Worm (Caenorhabditis elegans) whole organism, L3 larva: ENCODE results near the gene D2089.8.

Experiments used
- R02D3.7 ChIP-seq: fragments of 150-350 bp; optimal IDR thresholded peaks from 2 replicates; lab custom pipeline; 2014; ENCODE audit warnings: missing biosample characterization, missing genetic modification characterization
- aly-2 ChIP-seq: fragments of 150-350 bp; optimal IDR thresholded peaks from 2 replicates; lab custom pipeline; 2014; ENCODE audit warnings: missing biosample characterization, missing genetic modification characterization
- ama-1 ChIP-seq: fragments of 150-350 bp; optimal IDR thresholded peaks from 2 replicates; lab custom pipeline; 2018
- ceh-16 ChIP-seq: sonication (generic microtip); optimal IDR thresholded peaks from 2 replicates; lab custom pipeline; 2017; ENCODE audit warnings: missing biosample characterization, missing genetic modification characterization
- ceh-82 ChIP-seq: fragments of 150-350 bp; optimal IDR thresholded peaks from 2 replicates; lab custom pipeline; 2014; ENCODE audit warnings: missing biosample characterization, missing genetic modification characterization
- ceh-9 ChIP-seq: sonication (generic microtip); optimal IDR thresholded peaks from 2 replicates; lab custom pipeline; 2018; ENCODE audit warnings: missing biosample characterization, missing genetic modification characterization
- daf-12 ChIP-seq: fragments of 150-350 bp; optimal IDR thresholded peaks from 2 replicates; lab custom pipeline; 2014; ENCODE audit warnings: missing biosample characterization, missing genetic modification reagents, missing genetic modification characterization
- egl-27 ChIP-seq: sonication (generic microtip); optimal IDR thresholded peaks from 4 replicates; lab custom pipeline; 2017; ENCODE audit warnings: missing biosample characterization, missing genetic modification reagents, missing genetic modification characterization
- egl-5 ChIP-seq: fragments of 150-350 bp; optimal IDR thresholded peaks from 2 replicates; lab custom pipeline; 2017; ENCODE audit warnings: missing biosample characterization, missing genetic modification reagents, missing genetic modification characterization, inconsistent platforms
- elt-1 ChIP-seq: fragments of 150-350 bp; optimal IDR thresholded peaks from 2 replicates; lab custom pipeline; 2014; ENCODE audit warnings: missing biosample characterization, missing genetic modification characterization
- fkh-10 ChIP-seq: sonication (generic microtip); optimal IDR thresholded peaks from 2 replicates; lab custom pipeline; 2017; ENCODE audit warnings: missing biosample characterization, missing genetic modification reagents, missing genetic modification characterization
- fkh-2 ChIP-seq: fragments of 150-350 bp; optimal IDR thresholded peaks from 2 replicates; lab custom pipeline; 2014; ENCODE audit warnings: missing biosample characterization, missing genetic modification reagents, missing genetic modification characterization
- fos-1 ChIP-seq: fragments of 150-350 bp; optimal IDR thresholded peaks from 2 replicates; lab custom pipeline; 2014; ENCODE audit warnings: missing biosample characterization, missing genetic modification characterization
- hmg-11 ChIP-seq: sonication (generic microtip); optimal IDR thresholded peaks from 2 replicates; lab custom pipeline; 2016; ENCODE audit warnings: missing genetic modification characterization, missing compliant biosample characterization
- lsy-12 ChIP-seq: sonication (generic microtip); optimal IDR thresholded peaks from 2 replicates; lab custom pipeline; 2016; ENCODE audit warnings: mild to moderate bottlenecking, missing genetic modification characterization, missing compliant biosample characterization
- mdl-1 ChIP-seq: fragments of 150-350 bp; optimal IDR thresholded peaks from 2 replicates; lab custom pipeline; 2014; ENCODE audit warnings: missing biosample characterization, missing genetic modification characterization
- mml-1 ChIP-seq: fragments of 150-350 bp; sonication (generic microtip); optimal IDR thresholded peaks from 3 replicates; lab custom pipeline; 2014; ENCODE audit warnings: missing biosample characterization, missing genetic modification characterization
- nfya-1 ChIP-seq: sonication (generic microtip); optimal IDR thresholded peaks from 2 replicates; lab custom pipeline; 2017; ENCODE audit warnings: missing genetic modification characterization, mild to moderate bottlenecking, missing compliant biosample characterization, antibody characterized with exemption, moderate library complexity; ENCODE audit not compliant: insufficient read depth
- nhr-11 ChIP-seq: fragments of 150-350 bp; optimal IDR thresholded peaks from 2 replicates; lab custom pipeline; 2014; ENCODE audit warnings: missing biosample characterization, missing genetic modification characterization
- nhr-12 ChIP-seq: fragments of 150-350 bp; optimal IDR thresholded peaks from 2 replicates; lab custom pipeline; 2014; ENCODE audit warnings: missing biosample characterization, missing genetic modification characterization
- nhr-23 ChIP-seq: fragments of 150-350 bp; optimal IDR thresholded peaks from 2 replicates; lab custom pipeline; 2014; ENCODE audit warnings: missing biosample characterization, missing genetic modification reagents, missing genetic modification characterization
- nhr-237 ChIP-seq: fragments of 150-350 bp; optimal IDR thresholded peaks from 2 replicates; lab custom pipeline; 2014; ENCODE audit warnings: missing biosample characterization, missing genetic modification characterization
- nhr-25 ChIP-seq: sonication (generic microtip); optimal IDR thresholded peaks from 2 replicates; lab custom pipeline; 2017; ENCODE audit warnings: missing biosample characterization, missing genetic modification characterization
- nhr-28 ChIP-seq: fragments of 150-350 bp; optimal IDR thresholded peaks from 2 replicates; lab custom pipeline; 2014; ENCODE audit warnings: missing biosample characterization, missing genetic modification characterization
- nhr-43 ChIP-seq: sonication (generic microtip); optimal IDR thresholded peaks from 2 replicates; lab custom pipeline; 2016; ENCODE audit warnings: mild to moderate bottlenecking, missing genetic modification characterization, missing compliant biosample characterization; ENCODE audit not compliant: poor library complexity, severe bottlenecking
- nhr-67 ChIP-seq: fragments of 150-350 bp; optimal IDR thresholded peaks from 2 replicates; lab custom pipeline; 2014; ENCODE audit warnings: missing biosample characterization, missing genetic modification characterization
- nhr-76 ChIP-seq: fragments of 150-350 bp; sonication (generic microtip); optimal IDR thresholded peaks from 5 replicates; lab custom pipeline; 2014; ENCODE audit warnings: missing biosample characterization, missing genetic modification characterization
- nhr-77 ChIP-seq: fragments of 150-350 bp; optimal IDR thresholded peaks from 2 replicates; lab custom pipeline; 2014; ENCODE audit warnings: missing biosample characterization, missing genetic modification characterization
- pha-4 ChIP-seq: fragments of 150-350 bp; optimal IDR thresholded peaks from 2 replicates; lab custom pipeline; 2014; ENCODE audit warnings: missing biosample characterization, missing genetic modification reagents, missing genetic modification characterization
- pqm-1 ChIP-seq: fragments of 150-350 bp; optimal IDR thresholded peaks from 2 replicates; lab custom pipeline; 2017; ENCODE audit warnings: missing biosample characterization, missing genetic modification characterization, inconsistent platforms
- sea-2 ChIP-seq: fragments of 150-350 bp; sonication (generic microtip); optimal IDR thresholded peaks from 4 replicates; lab custom pipeline; 2014; ENCODE audit warnings: missing biosample characterization, missing genetic modification reagents, missing genetic modification characterization
- skn-1 ChIP-seq: fragments of 150-350 bp; optimal IDR thresholded peaks from 2 replicates; lab custom pipeline; 2014; ENCODE audit warnings: missing biosample characterization, missing genetic modification characterization
- snpc-4 ChIP-seq: fragments of 150-350 bp; optimal IDR thresholded peaks from 2 replicates; lab custom pipeline; 2014; ENCODE audit warnings: missing biosample characterization, missing genetic modification characterization
- tbx-2 ChIP-seq: sonication (generic microtip); optimal IDR thresholded peaks from 2 replicates; lab custom pipeline; 2016; ENCODE audit warnings: mild to moderate bottlenecking, missing genetic modification characterization, missing compliant biosample characterization
- unc-39 ChIP-seq: sonication (generic microtip); optimal IDR thresholded peaks from 4 replicates; lab custom pipeline; 2017; ENCODE audit warnings: missing biosample characterization, missing genetic modification characterization
- unc-62 ChIP-seq: fragments of 150-350 bp; sonication (generic microtip); optimal IDR thresholded peaks from 4 replicates; lab custom pipeline; 2014; ENCODE audit warnings: missing biosample characterization, missing genetic modification reagents, missing genetic modification characterization
- zag-1 ChIP-seq: fragments of 150-350 bp; optimal IDR thresholded peaks from 2 replicates; lab custom pipeline; 2014; ENCODE audit warnings: missing biosample characterization, missing genetic modification characterization
- ztf-4 ChIP-seq: fragments of 150-350 bp; optimal IDR thresholded peaks from 2 replicates; lab custom pipeline; 2014; ENCODE audit warnings: missing biosample characterization, missing genetic modification characterization

The D2089.8 gene

ce11 chrII:10662698-10663097 lies at the start of gene D2089.8:
TSS of gene D2089.8 (minus strand) at chrII:10662781.
- TF ChIP-seq daf-12 (tag; lab: Kevin White, UChicago), result no peak
- TF ChIP-seq nhr-25 (tag; lab: Kevin White, UChicago), result no peak
- TF ChIP-seq nfya-1 (tag; lab: Kevin White, UChicago), result peak; percentile 18
- TF ChIP-seq snpc-4 (tag; lab: Kevin White, UChicago), result no peak
- peak; percentile 43 for TF ChIP-seq pha-4

- TF ChIP-seq nhr-76 (tag; lab: Kevin White, UChicago) (no peak), fkh-2 (no peak), unc-39 (no peak), ceh-9 (no peak), aly-2 (tag; lab: Kevin White, UChicago) (no peak), nhr-12 (tag; lab: Kevin White, UChicago) (no peak), R02D3.7 (tag; lab: Kevin White, UChicago) (no peak), hmg-11 (tag; lab: Kevin White, UChicago) (no peak), pha-4 (no peak), fos-1 (tag; lab: Kevin White, UChicago) (no peak), nhr-28 (tag; lab: Kevin White, UChicago) (no peak), ceh-16 (tag; lab: Kevin White, UChicago) (no peak), daf-12 (tag; lab: Kevin White, UChicago) (no peak), egl-5 (tag; lab: Kevin White, UChicago) (no peak), unc-62 (GFP tag; lab: Kevin White, UChicago) (no peak), skn-1 (tag; lab: Kevin White, UChicago) (no peak), mml-1 (tag; lab: Kevin White, UChicago) (no peak), fkh-10 (GFP tag; lab: Kevin White, UChicago) (no peak), nhr-11 (no peak)
Measured at ce11 chrII:10708660-10709059, 46.1 kb upstream of the D2089.8 start, which contains the start of gene bli-1. TSS of gene bli-1 (plus strand) at chrII:10708960.

- TF ChIP-seq R02D3.7 (tag; lab: Kevin White, UChicago) (no peak), egl-27 (no peak), tbx-2 (tag; lab: Kevin White, UChicago) (no peak), ztf-4 (no peak), ama-1 (lab: Kevin White, UChicago) (no peak), snpc-4 (tag; lab: Kevin White, UChicago) (no peak), pha-4 (no peak), zag-1 (no peak), ceh-9 (no peak), egl-5 (tag; lab: Kevin White, UChicago) (no peak), mml-1 (tag; lab: Kevin White, UChicago) (no peak)
Measured at ce11 chrII:10707439-10708096, 45.0 kb upstream of the D2089.8 start.

- TF ChIP-seq nhr-11, result no peak
- no peak for TF ChIP-seq ztf-4
- no peak for TF ChIP-seq nhr-12 (tag; lab: Kevin White, UChicago)
- no peak for TF ChIP-seq nfya-1 (tag; lab: Kevin White, UChicago)
- no peak for TF ChIP-seq nhr-23 (tag; lab: Kevin White, UChicago)
- TF ChIP-seq sea-2 (GFP tag; lab: Kevin White, UChicago), result no peak
- TF ChIP-seq elt-1 (tag; lab: Kevin White, UChicago), result no peak
- no peak for TF ChIP-seq nhr-237
- no peak for TF ChIP-seq nhr-76 (tag; lab: Kevin White, UChicago)
- no peak for TF ChIP-seq unc-62 (GFP tag; lab: Kevin White, UChicago)
- TF ChIP-seq nhr-77 (tag; lab: Kevin White, UChicago), result no peak
- TF ChIP-seq egl-5 (tag; lab: Kevin White, UChicago), result no peak
- TF ChIP-seq ceh-9, result no peak
- TF ChIP-seq, all 47 proteins: peak for 0
Measured at ce11 chrII:10706901-10707300, 44.3 kb upstream of the D2089.8 start, which contains the start of gene col-80. TSS of gene col-80 (plus strand) at chrII:10707201.

- peak; percentile 71 for TF ChIP-seq fkh-10 (GFP tag; lab: Kevin White, UChicago)
- TF ChIP-seq unc-62 (GFP tag; lab: Kevin White, UChicago), result no peak
- TF ChIP-seq nhr-43, result no peak
- TF ChIP-seq R02D3.7 (tag; lab: Kevin White, UChicago), result no peak
- no peak for TF ChIP-seq mml-1 (tag; lab: Kevin White, UChicago)
- no peak for TF ChIP-seq ceh-82 (tag; lab: Kevin White, UChicago)
- TF ChIP-seq elt-1 (tag; lab: Kevin White, UChicago), result no peak
- TF ChIP-seq nhr-25 (tag; lab: Kevin White, UChicago), result peak; percentile 18
- no peak for TF ChIP-seq mdl-1 (tag; lab: Kevin White, UChicago)
- no peak for TF ChIP-seq lsy-12 (tag; lab: Kevin White, UChicago)
- TF ChIP-seq tbx-2 (tag; lab: Kevin White, UChicago), result no peak
- no peak for TF ChIP-seq nhr-76 (tag; lab: Kevin White, UChicago)
- no peak for TF ChIP-seq nhr-67 (tag; lab: Kevin White, UChicago)
- TF ChIP-seq pqm-1 (tag; lab: Kevin White, UChicago), result no peak
- TF ChIP-seq fos-1 (tag; lab: Kevin White, UChicago), result no peak
- no peak for TF ChIP-seq egl-27
Measured at ce11 chrII:10706038-10706437, 43.5 kb upstream of the D2089.8 start.
